Worm (Caenorhabditis elegans) whole organism, L1 larva: ENCODE results near the gene nars-2.

Source experiments
- F16B12.6 ChIP-seq: fragments of 150-350 bp; optimal IDR thresholded peaks from 2 replicates; lab custom pipeline; 2014; ENCODE audit warnings: missing biosample characterization, missing genetic modification characterization
- alr-1 ChIP-seq: fragments of 200-800 bp; sonication (Bioruptor generic); optimal IDR thresholded peaks from 2 replicates; lab custom pipeline; 2018; ENCODE audit warnings: borderline replicate concordance, mild to moderate bottlenecking, missing genetic modification characterization, missing compliant biosample characterization
- ceh-8 ChIP-seq: fragments of 200-800 bp; sonication (Bioruptor generic); optimal IDR thresholded peaks from 2 replicates; lab custom pipeline; 2018; ENCODE audit warnings: mild to moderate bottlenecking, missing genetic modification characterization, moderate library complexity, missing compliant biosample characterization
- ceh-82 ChIP-seq, 3 experiments: fragments of 150-350 bp in 1 of 3; sonication (generic microtip) in 2 of 3; optimal IDR thresholded peaks; 2 replicates each; lab custom pipeline; 2014 to 2017; ENCODE audit warnings: missing biosample characterization in 3 of 3, missing genetic modification characterization in 3 of 3
- ceh-88 ChIP-seq: fragments of 200-800 bp; sonication (Bioruptor generic); IDR thresholded peaks from 2 replicates; pipeline ENCODE4 v1.3.6; 2022; ENCODE audit warnings: missing genetic modification characterization, missing compliant biosample characterization
- ceh-90 ChIP-seq: sonication (generic microtip); optimal IDR thresholded peaks from 2 replicates; lab custom pipeline; 2016; ENCODE audit warnings: missing genetic modification characterization, missing compliant biosample characterization
- ces-1 ChIP-seq: fragments of 150-350 bp; optimal IDR thresholded peaks from 2 replicates; lab custom pipeline; 2014; ENCODE audit warnings: missing biosample characterization, missing genetic modification reagents, missing genetic modification characterization
- efl-1 ChIP-seq, 4 experiments: fragments of 150-350 bp; optimal IDR thresholded peaks in 3 of 4; peaks in 1 of 4; 1 replicate in 1 of 4; 2 replicates in 3 of 4; lab custom pipeline; 2014; ENCODE audit warnings: missing biosample characterization in 2 of 4, missing genetic modification characterization in 2 of 4, missing genetic modification reagents in 2 of 4
- efl-3 ChIP-seq: fragments of 200-800 bp; sonication (Bioruptor generic); optimal IDR thresholded peaks from 2 replicates; lab custom pipeline; 2018; ENCODE audit warnings: mild to moderate bottlenecking, missing genetic modification characterization, missing compliant biosample characterization
- egl-27 ChIP-seq, 2 experiments: fragments of 150-350 bp in 1 of 2; sonication (generic microtip); optimal IDR thresholded peaks; 3 replicates each; lab custom pipeline; 2017 to 2018; ENCODE audit warnings: missing biosample characterization in 2 of 2, missing genetic modification characterization in 2 of 2, missing genetic modification reagents in 2 of 2
- elt-2 ChIP-seq: sonication (generic microtip); optimal IDR thresholded peaks from 2 replicates; lab custom pipeline; 2016; ENCODE audit warnings: missing genetic modification characterization, mild to moderate bottlenecking, inconsistent platforms, missing compliant biosample characterization, missing genetic modification reagents
- elt-3 ChIP-seq, 6 experiments: fragments of 150-350 bp in 1 of 6; sonication (generic microtip); optimal IDR thresholded peaks; 2 replicates each; lab custom pipeline; 2017 to 2018; ENCODE audit warnings: missing biosample characterization in 6 of 6, missing genetic modification characterization in 6 of 6, inconsistent platforms in 1 of 6
- fkh-4 ChIP-seq: sonication (generic microtip); optimal IDR thresholded peaks from 2 replicates; lab custom pipeline; 2016; ENCODE audit warnings: missing compliant biosample characterization, missing genetic modification characterization, borderline replicate concordance
- fos-1 ChIP-seq: fragments of 150-350 bp; optimal IDR thresholded peaks from 2 replicates; lab custom pipeline; 2014; ENCODE audit warnings: missing biosample characterization, missing genetic modification characterization
- jun-1 ChIP-seq: fragments of 150-350 bp; optimal IDR thresholded peaks from 2 replicates; lab custom pipeline; 2014; ENCODE audit warnings: missing biosample characterization, missing genetic modification reagents, missing genetic modification characterization
- lin-13 ChIP-seq: fragments of 150-350 bp; optimal IDR thresholded peaks from 2 replicates; lab custom pipeline; 2014; ENCODE audit warnings: missing biosample characterization, missing genetic modification reagents, missing genetic modification characterization
- lin-14 ChIP-seq: fragments of 200-800 bp; sonication (Bioruptor generic); optimal IDR thresholded peaks from 2 replicates; lab custom pipeline; 2018; ENCODE audit warnings: mild to moderate bottlenecking, missing genetic modification characterization, moderate library complexity, missing compliant biosample characterization
- lin-15B ChIP-seq: fragments of 150-350 bp; sonication (generic microtip); optimal IDR thresholded peaks from 3 replicates; lab custom pipeline; 2014; ENCODE audit warnings: missing biosample characterization, missing genetic modification characterization
- lsy-2 ChIP-seq, 2 experiments: fragments of 150-350 bp; optimal IDR thresholded peaks; 2 replicates each; lab custom pipeline; 2014; ENCODE audit warnings: missing biosample characterization in 2 of 2, missing genetic modification characterization in 2 of 2
- mdl-1 ChIP-seq, 2 experiments: fragments of 150-350 bp; optimal IDR thresholded peaks; 2 replicates each; lab custom pipeline; 2014 to 2017; ENCODE audit warnings: missing biosample characterization in 2 of 2, missing genetic modification characterization in 2 of 2, inconsistent platforms in 1 of 2
- nhr-12 ChIP-seq: sonication (generic microtip); optimal IDR thresholded peaks from 2 replicates; lab custom pipeline; 2017; ENCODE audit warnings: missing biosample characterization, missing genetic modification characterization
- nhr-20 ChIP-seq: sonication (generic microtip); optimal IDR thresholded peaks from 2 replicates; lab custom pipeline; 2016; ENCODE audit warnings: mild to moderate bottlenecking, missing genetic modification characterization, missing compliant biosample characterization
- nhr-237 ChIP-seq: fragments of 150-350 bp; optimal IDR thresholded peaks from 2 replicates; lab custom pipeline; 2014; ENCODE audit warnings: missing biosample characterization, missing genetic modification characterization
- nhr-28 ChIP-seq: fragments of 150-350 bp; optimal IDR thresholded peaks from 2 replicates; lab custom pipeline; 2014; ENCODE audit warnings: missing biosample characterization, missing genetic modification characterization
- nhr-71 ChIP-seq: sonication (generic microtip); optimal IDR thresholded peaks from 2 replicates; lab custom pipeline; 2016; ENCODE audit warnings: mild to moderate bottlenecking, missing genetic modification characterization, moderate library complexity, missing compliant biosample characterization
- nhr-77 ChIP-seq: fragments of 150-350 bp; optimal IDR thresholded peaks from 2 replicates; lab custom pipeline; 2014; ENCODE audit warnings: missing biosample characterization, missing genetic modification characterization
- nhr-85 ChIP-seq: sonication (generic microtip); peaks from one replicate; lab custom pipeline; 2016; ENCODE audit warnings: missing genetic modification characterization, inconsistent platforms, missing compliant biosample characterization
- nhr-90 ChIP-seq: sonication (generic microtip); optimal IDR thresholded peaks from 2 replicates; lab custom pipeline; 2016; ENCODE audit warnings: mild to moderate bottlenecking, missing genetic modification characterization, missing compliant biosample characterization; ENCODE audit not compliant: poor library complexity
- pax-3 ChIP-seq: fragments of 200-800 bp; sonication (Bioruptor generic); optimal IDR thresholded peaks from 2 replicates; lab custom pipeline; 2018; ENCODE audit warnings: mild to moderate bottlenecking, missing genetic modification characterization, moderate library complexity, missing compliant biosample characterization
- pqm-1 ChIP-seq: sonication (generic microtip); optimal IDR thresholded peaks from 3 replicates; lab custom pipeline; 2017; ENCODE audit warnings: missing biosample characterization, missing genetic modification characterization
- rnt-1 ChIP-seq: sonication (generic microtip); optimal IDR thresholded peaks from 2 replicates; lab custom pipeline; 2016; ENCODE audit warnings: mild to moderate bottlenecking, missing genetic modification characterization, moderate library complexity, missing compliant biosample characterization
- skn-1 ChIP-seq: fragments of 150-350 bp; optimal IDR thresholded peaks from 2 replicates; lab custom pipeline; 2014; ENCODE audit warnings: missing biosample characterization, missing genetic modification characterization
- snu-23 ChIP-seq: sonication (generic microtip); optimal IDR thresholded peaks from 2 replicates; lab custom pipeline; 2016; ENCODE audit warnings: missing genetic modification characterization, missing compliant biosample characterization
- sox-4 ChIP-seq: sonication (generic microtip); optimal IDR thresholded peaks from 2 replicates; lab custom pipeline; 2016; ENCODE audit warnings: missing genetic modification characterization, missing compliant biosample characterization
- sptf-1 ChIP-seq: fragments of 150-350 bp; optimal IDR thresholded peaks from 2 replicates; lab custom pipeline; 2014; ENCODE audit warnings: missing biosample characterization, missing genetic modification characterization
- swsn-7 ChIP-seq: sonication (generic microtip); optimal IDR thresholded peaks from 2 replicates; lab custom pipeline; 2016; ENCODE audit warnings: missing genetic modification characterization, missing compliant biosample characterization
- tlp-1 ChIP-seq: fragments of 150-350 bp; optimal IDR thresholded peaks from 2 replicates; lab custom pipeline; 2014; ENCODE audit warnings: missing biosample characterization, missing genetic modification characterization
- vab-15 ChIP-seq: sonication (generic microtip); optimal IDR thresholded peaks from 2 replicates; lab custom pipeline; 2017; ENCODE audit warnings: missing genotype, mild to moderate bottlenecking, missing genetic modification characterization, missing compliant biosample characterization
- xbp-1 ChIP-seq: sonication (generic microtip); optimal IDR thresholded peaks from 2 replicates; lab custom pipeline; 2016; ENCODE audit warnings: missing genetic modification characterization, missing compliant biosample characterization
- zip-4 ChIP-seq: fragments of 200-800 bp; sonication (Bioruptor generic); optimal IDR thresholded peaks from 2 replicates; lab custom pipeline; 2018; ENCODE audit warnings: mild to moderate bottlenecking, missing genetic modification characterization, moderate library complexity, missing compliant biosample characterization
- ztf-11 ChIP-seq, 2 experiments: sonication (generic microtip); optimal IDR thresholded peaks; 2 replicates each; lab custom pipeline; 2016 to 2017; ENCODE audit warnings: missing genetic modification characterization in 2 of 2, missing biosample characterization in 1 of 2, missing compliant biosample characterization in 1 of 2

nars-2 gene

DNA sequence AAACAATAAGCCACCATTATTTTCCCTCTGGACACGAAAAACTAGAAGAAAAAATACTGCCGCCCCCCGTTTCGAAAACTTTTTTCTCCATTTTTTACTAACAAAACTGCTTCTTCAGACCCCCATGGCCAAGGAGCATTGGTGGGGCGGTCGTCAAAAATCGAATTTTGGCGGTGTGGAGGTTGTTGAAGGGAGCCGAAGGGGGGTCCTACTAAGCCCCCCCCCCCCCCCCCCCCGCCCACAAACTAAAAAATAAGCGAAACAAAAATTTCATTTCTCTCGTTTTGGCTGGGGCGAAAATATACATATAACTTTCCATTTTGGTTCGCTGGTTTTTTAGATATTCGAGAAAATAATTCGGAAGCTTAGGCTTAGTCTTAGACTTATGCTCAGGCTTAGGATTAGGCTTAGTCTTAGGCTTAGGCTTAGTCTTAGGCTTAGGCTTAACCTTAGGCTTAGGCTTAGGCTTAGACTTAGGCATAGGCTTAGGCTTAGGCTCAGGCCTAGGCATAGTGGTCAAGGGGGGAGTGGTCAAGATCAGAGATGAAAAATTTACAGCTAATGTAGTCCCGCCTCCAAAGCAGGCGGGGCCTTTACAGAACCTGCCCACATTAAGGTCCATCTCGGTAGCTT is 25.8 kb downstream of the nars-2 start:
- no peak for TF ChIP-seq lin-15B
- TF ChIP-seq ceh-8 (GFP tag; lab: Kevin White, UChicago) = peak; percentile 20
- TF ChIP-seq, all 84 proteins: peak for 1

DNA sequence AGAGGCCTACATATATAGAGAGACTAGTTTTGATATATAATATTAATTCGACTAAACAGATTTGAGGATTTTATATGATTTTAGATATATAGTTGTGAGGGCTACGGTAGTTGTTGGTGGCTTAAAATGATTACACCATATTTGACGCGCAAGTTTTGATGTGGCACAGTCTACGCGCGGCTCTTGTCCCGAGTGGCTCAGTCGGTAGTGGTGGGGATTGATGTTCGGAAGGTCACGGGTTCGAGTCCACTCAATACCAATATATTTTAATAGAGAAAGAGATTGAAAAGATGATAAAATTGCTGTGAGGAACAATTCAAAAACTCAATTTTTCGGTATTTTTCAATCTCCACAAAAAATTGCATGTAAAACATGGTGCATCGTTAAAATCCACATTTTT is 27.7 kb downstream of the nars-2 start:
- TF ChIP-seq nhr-12 (tag; lab: Kevin White, UChicago) (no peak), nhr-85 (tag; lab: Kevin White, UChicago) (peak; percentile 11)

DNA sequence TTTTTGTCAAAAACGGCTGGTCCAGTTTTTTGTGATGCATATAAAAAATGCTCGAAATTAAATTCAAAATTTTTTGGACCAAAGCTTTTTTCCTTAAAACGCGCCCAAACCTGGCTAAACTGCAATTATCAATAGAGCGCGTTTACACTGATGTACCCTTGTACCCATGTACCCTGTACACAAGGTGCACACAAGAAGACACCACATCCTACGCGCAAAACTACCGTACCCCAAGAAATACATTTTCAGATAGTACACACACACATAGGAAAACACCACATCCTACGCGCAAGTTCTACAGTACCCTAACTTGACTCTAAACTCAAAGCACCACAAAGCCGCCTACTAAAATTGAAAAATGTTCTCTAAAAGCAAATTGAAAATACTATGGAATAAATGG is 29.2 kb downstream of the nars-2 start:
- no peak for TF ChIP-seq fkh-4 (tag; lab: Kevin White, UChicago)
- TF ChIP-seq swsn-7 (tag; lab: Kevin White, UChicago) = no peak
- TF ChIP-seq lsy-2 (tag; optimal IDR thresholded peaks at IDR 0.05; lab: Kevin White, UChicago) = peak; percentile 13 to 89
- no peak for TF ChIP-seq sox-4
- TF ChIP-seq F16B12.6 = peak; percentile 44
- TF ChIP-seq nhr-71 (tag; lab: Kevin White, UChicago) = no peak
- TF ChIP-seq, all 84 proteins: peak for 2

ce11 chrIII:11470311-11470858 is 30.2 kb downstream of the nars-2 start, which contains the start of gene bed-2:
bed-2 (minus strand) TSS chrIII:11470808.
- TF ChIP-seq skn-1 (tag; lab: Kevin White, UChicago) = no peak
- TF ChIP-seq nhr-90 = no peak
- no peak for TF ChIP-seq ces-1 (GFP tag; lab: Kevin White, UChicago)
- TF ChIP-seq fkh-4 (tag; lab: Kevin White, UChicago) = no peak
- TF ChIP-seq nhr-71 (tag; lab: Kevin White, UChicago) = no peak
- TF ChIP-seq snu-23 (GFP tag; lab: Kevin White, UChicago) = no peak
- no peak for TF ChIP-seq elt-2
- no peak for TF ChIP-seq zip-4 (GFP tag; lab: Kevin White, UChicago)
- no peak for TF ChIP-seq alr-1
- TF ChIP-seq ceh-90 (tag; lab: Kevin White, UChicago) = no peak
- no peak for TF ChIP-seq nhr-28 (tag; lab: Kevin White, UChicago)
- TF ChIP-seq vab-15 (tag; lab: Kevin White, UChicago) = no peak
- TF ChIP-seq jun-1 = no peak
- TF ChIP-seq nhr-12 (tag; lab: Kevin White, UChicago) = no peak
- TF ChIP-seq ceh-88 (GFP tag; lab: Robert Waterston, UW) = no peak
- no peak for TF ChIP-seq elt-3 (tag; optimal IDR thresholded peaks at IDR 0.05; lab: Kevin White, UChicago)
- no peak for TF ChIP-seq egl-27 (tag; optimal IDR thresholded peaks at IDR 0.05; lab: Kevin White, UChicago)
- TF ChIP-seq F16B12.6 = no peak

- TF ChIP-seq pax-3 (tag; lab: Kevin White, UChicago) (no peak), nhr-85 (tag; lab: Kevin White, UChicago) (peak; percentile 68), ceh-8 (GFP tag; lab: Kevin White, UChicago) (peak; percentile 93), efl-1 (optimal IDR thresholded peaks at IDR 0.05; lab: Kevin White, UChicago) (no peak), efl-1 (GFP tag; optimal IDR thresholded peaks at IDR 0.05 in 1 of 2; lab: Kevin White, UChicago) (peak in 1 of 2 experiments; percentile 90), lin-14 (GFP tag; lab: Kevin White, UChicago) (peak; percentile 55), sptf-1 (tag; lab: Kevin White, UChicago) (no peak), mdl-1 (tag; optimal IDR thresholded peaks at IDR 0.05; lab: Kevin White, UChicago) (no peak), nhr-77 (tag; lab: Kevin White, UChicago) (peak; percentile 13), swsn-7 (tag; lab: Kevin White, UChicago) (no peak), xbp-1 (no peak), pqm-1 (no peak), ceh-82 (tag; optimal IDR thresholded peaks at IDR 0.05; lab: Kevin White, UChicago) (peak in 2 of 3 experiments; percentile 22 to 26), nhr-237 (tag; lab: Kevin White, UChicago) (no peak), efl-3 (no peak), ztf-11 (tag; optimal IDR thresholded peaks at IDR 0.05; lab: Kevin White, UChicago) (no peak), tlp-1 (tag; lab: Kevin White, UChicago) (no peak), nhr-20 (tag; lab: Kevin White, UChicago) (no peak), fos-1 (tag; lab: Kevin White, UChicago) (no peak), lin-13 (GFP tag; lab: Kevin White, UChicago) (no peak), rnt-1 (no peak)
These were observed 32.7 kb downstream of the nars-2 start for ce11 chrIII:11467631-11468481.
